Worm (Caenorhabditis elegans): ENCODE results near the gene lron-1.

Gene lron-1

DNA sequence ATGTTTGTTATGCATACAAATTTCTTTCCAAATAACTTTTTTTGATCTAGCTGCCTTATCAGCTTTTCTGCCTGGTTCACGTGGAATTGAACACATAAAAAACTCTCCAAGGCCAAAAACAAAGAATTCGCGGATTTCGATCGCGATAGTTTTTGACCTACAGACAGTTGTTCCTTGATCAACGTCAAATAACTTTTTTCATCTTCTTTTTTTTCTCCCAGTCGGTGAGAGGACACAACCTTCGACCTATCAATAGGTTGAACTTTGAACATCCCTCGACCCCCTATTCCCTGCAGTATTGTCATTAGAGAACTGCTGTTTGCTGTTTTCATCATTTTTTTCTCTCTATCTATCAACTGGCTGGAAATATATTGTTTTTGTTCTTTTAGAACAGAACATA lies 8.7 kb upstream of the lron-1 start:
- TF ChIP-seq K02D7.2 (tag; optimal IDR thresholded peaks at IDR 0.05), result no peak
- TF ChIP-seq F13H6.1 (tag; optimal IDR thresholded peaks at IDR 0.05), result no peak
- TF ChIP-seq pros-1 (tag; optimal IDR thresholded peaks at IDR 0.05), result no peak
- TF ChIP-seq unc-55 (GFP tag; optimal IDR thresholded peaks at IDR 0.05), result no peak

DNA sequence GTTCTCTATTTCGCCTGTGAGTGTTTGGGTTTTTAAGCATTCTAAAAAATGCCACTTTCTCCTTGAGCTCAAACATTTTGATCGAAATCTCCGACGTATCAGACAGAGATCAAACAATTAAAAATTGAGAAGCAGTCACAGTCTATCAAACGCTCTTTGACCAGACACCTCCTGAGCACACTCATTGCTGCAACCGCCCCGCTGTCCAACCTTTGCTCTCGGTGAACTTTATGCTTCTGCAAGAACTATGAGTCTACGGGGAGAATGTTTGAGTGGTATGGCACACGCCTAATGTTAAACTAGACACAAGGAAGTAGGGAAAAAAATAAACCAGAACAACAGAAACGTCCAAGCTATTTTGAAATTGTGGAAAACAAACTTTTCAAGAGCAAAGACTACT lies 7.3 kb upstream of the lron-1 start:
- TF ChIP-seq ets-4 (tag; optimal IDR thresholded peaks at IDR 0.05) (no peak), odd-2 (tag; optimal IDR thresholded peaks at IDR 0.05) (no peak), ztf-16 (tag; optimal IDR thresholded peaks at IDR 0.05) (no peak), dmd-4 (tag; optimal IDR thresholded peaks at IDR 0.05; ENCODE audit: borderline replicate concordance) (no peak), pha-2 (tag; optimal IDR thresholded peaks at IDR 0.05) (no peak), C08G9.2 (tag; optimal IDR thresholded peaks at IDR 0.05) (no peak), lin-11 (tag; optimal IDR thresholded peaks at IDR 0.05) (no peak), ref-2 (tag; optimal IDR thresholded peaks at IDR 0.05) (no peak), ceh-14 (tag; optimal IDR thresholded peaks at IDR 0.05) (no peak), lim-6 (tag; optimal IDR thresholded peaks at IDR 0.05) (no peak), nhr-232 (tag; optimal IDR thresholded peaks at IDR 0.05) (no peak), hlh-6 (tag; optimal IDR thresholded peaks at IDR 0.05) (no peak), gmeb-2 (tag; optimal IDR thresholded peaks at IDR 0.05) (no peak), C38D4.7 (GFP tag; optimal IDR thresholded peaks at IDR 0.05) (no peak), ceh-22 (tag; optimal IDR thresholded peaks at IDR 0.05) (no peak)

DNA sequence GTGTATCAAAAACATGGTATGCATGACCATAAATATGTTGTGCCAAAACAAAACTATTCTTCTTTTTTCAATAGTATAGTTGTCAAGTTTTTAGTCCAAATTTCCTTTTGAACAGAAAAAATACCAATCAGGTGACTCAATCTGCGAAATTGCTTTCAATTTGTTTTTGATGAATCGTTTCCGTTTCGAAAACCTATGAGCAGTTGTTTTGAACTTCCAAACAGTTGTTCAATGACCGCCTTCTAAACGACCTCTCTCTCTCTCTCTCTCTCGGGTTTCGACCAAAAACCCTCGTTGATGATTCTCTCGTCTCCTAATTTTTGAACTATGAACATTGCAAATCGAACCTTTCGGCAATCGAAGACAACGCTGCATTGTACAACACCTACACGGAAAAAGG lies 6.5 kb upstream of the lron-1 start:
- no peak for TF ChIP-seq ceh-22 (tag; optimal IDR thresholded peaks at IDR 0.05)
- TF ChIP-seq tbx-2 (tag; optimal IDR thresholded peaks at IDR 0.05), result no peak
- TF ChIP-seq ceh-45 (GFP tag; IDR thresholded peaks at IDR 0.05), result no peak
- TF ChIP-seq lin-11 (tag; optimal IDR thresholded peaks at IDR 0.05), result no peak
- TF ChIP-seq hlh-8 (tag; optimal IDR thresholded peaks at IDR 0.05), result no peak
- TF ChIP-seq K09A11.1 (tag; optimal IDR thresholded peaks at IDR 0.05; ENCODE audit: insufficient read depth), result no peak
- no peak for TF ChIP-seq ceh-30 (tag; optimal IDR thresholded peaks at IDR 0.05)
- TF ChIP-seq odd-2 (tag; optimal IDR thresholded peaks at IDR 0.05), result no peak
- TF ChIP-seq unc-42 (tag; optimal IDR thresholded peaks at IDR 0.05), result no peak
- no peak for TF ChIP-seq elt-2 (tag; optimal IDR thresholded peaks at IDR 0.05)
- TF ChIP-seq eyg-1 (tag; optimal IDR thresholded peaks at IDR 0.05), result no peak
- TF ChIP-seq fax-1 (tag; optimal IDR thresholded peaks at IDR 0.05), result no peak
- TF ChIP-seq unc-86 (tag; optimal IDR thresholded peaks at IDR 0.05), result no peak
- no peak for TF ChIP-seq madf-2 (tag; optimal IDR thresholded peaks at IDR 0.05)
- no peak for TF ChIP-seq pax-1 (tag; optimal IDR thresholded peaks at IDR 0.05)
- TF ChIP-seq dmd-4 (tag; optimal IDR thresholded peaks at IDR 0.05; ENCODE audit: borderline replicate concordance), result no peak
- no peak for TF ChIP-seq ceh-34 (tag; optimal IDR thresholded peaks at IDR 0.05)
- TF ChIP-seq nfya-1 (tag; optimal IDR thresholded peaks at IDR 0.05), result no peak
- TF ChIP-seq elt-4 (tag; optimal IDR thresholded peaks at IDR 0.05), result no peak

DNA sequence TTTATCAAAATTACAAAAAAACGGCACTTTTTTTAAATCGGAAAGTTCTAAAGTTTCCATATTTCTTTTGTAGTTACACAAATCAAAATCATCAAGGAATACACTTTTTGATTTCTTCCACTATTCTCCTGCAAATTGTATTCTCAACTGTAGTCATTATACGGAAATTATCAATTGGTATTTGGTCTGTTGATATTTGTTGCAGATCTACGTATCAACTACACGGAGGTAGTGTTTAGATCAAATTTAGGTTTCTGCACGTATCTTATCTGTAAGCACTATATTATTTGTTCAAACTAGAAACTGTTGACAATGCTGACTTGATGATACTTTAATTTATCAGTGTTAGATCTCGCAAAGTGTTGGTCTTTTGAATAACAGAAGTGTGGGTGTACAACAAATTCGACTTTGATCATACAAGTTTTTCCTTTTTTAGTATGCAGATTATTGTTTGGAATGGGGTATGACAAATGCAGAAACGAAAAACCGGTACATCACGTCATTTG lies 4.2 kb upstream of the lron-1 start:
- TF ChIP-seq dve-1 (tag; optimal IDR thresholded peaks at IDR 0.05) (peak; percentile 7), elt-2 (tag; optimal IDR thresholded peaks at IDR 0.05) (peak; percentile 14), ceh-45 (GFP tag; IDR thresholded peaks at IDR 0.05) (no peak), ceh-48 (tag; optimal IDR thresholded peaks at IDR 0.05) (no peak)

DNA sequence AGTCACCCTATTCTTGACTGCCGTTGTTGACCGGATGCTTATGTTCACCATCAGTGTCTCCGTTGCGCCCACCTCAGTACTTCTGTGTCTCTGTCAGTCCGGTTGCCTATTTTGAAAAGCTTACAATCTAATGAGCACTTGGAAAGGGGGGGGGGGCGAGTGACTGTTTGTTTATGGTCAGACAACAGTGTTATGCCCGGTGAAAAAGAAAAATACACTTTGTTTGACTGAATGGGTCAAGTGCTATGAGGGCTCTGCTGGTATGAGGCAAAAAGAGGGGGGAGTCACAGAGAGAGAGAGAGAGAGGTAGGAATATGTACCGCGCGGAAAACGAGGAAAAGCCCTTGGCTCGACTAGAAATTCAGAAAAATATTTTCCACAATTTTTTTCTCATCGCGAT lies 1.2 kb upstream of the lron-1 start:
- peak; percentile 70 for TF ChIP-seq ceh-22 (tag; optimal IDR thresholded peaks at IDR 0.05)
- peak; percentile 43 for TF ChIP-seq tbx-2 (tag; optimal IDR thresholded peaks at IDR 0.05)
- peak; percentile 65 for TF ChIP-seq pha-2 (tag; optimal IDR thresholded peaks at IDR 0.05)
- TF ChIP-seq unc-3 (GFP tag; conservative IDR thresholded peaks at IDR 0.05), result no peak
- TF ChIP-seq unc-3 (tag; optimal IDR thresholded peaks at IDR 0.05), result no peak

Measured in whole organism, late embryonic.